Worm (Caenorhabditis elegans) whole organism, L4 larva: Measurements from ENCODE around the gene fbxc-42.
"Not testable (repeated sequence)": the region's sequence is repeated elsewhere in the genome, so short reads cannot be mapped to it uniquely, and the experiment has no call there.

Source experiments
- D1046.2 ChIP-seq: fragments of 200-800 bp; sonication (Bioruptor generic); IDR thresholded peaks from 2 replicates; pipeline ENCODE4 v1.3.6; 2022; ENCODE audit warnings: missing genetic modification characterization, missing compliant biosample characterization
- F26F4.8 ChIP-seq: fragments of 200-800 bp; sonication (Bioruptor generic); conservative IDR thresholded peaks from 2 replicates; pipeline ENCODE4 v1.3.6; 2022; ENCODE audit warnings: missing genetic modification characterization, missing compliant biosample characterization
- Y105C5A.15 ChIP-seq: fragments of 200-800 bp; sonication (Bioruptor generic); IDR thresholded peaks from 2 replicates; pipeline ENCODE4 v1.3.6; 2022; ENCODE audit warnings: missing genetic modification characterization, missing compliant biosample characterization
- Y75B8A.6 ChIP-seq: fragments of 200-800 bp; sonication (Bioruptor generic); IDR thresholded peaks from 2 replicates; pipeline ENCODE4 v1.3.6; 2022; ENCODE audit warnings: missing genetic modification reagents, missing genetic modification characterization, missing compliant biosample characterization
- ZK546.5 ChIP-seq, 2 experiments: sonication (generic microtip); optimal IDR thresholded peaks; 2 replicates each; lab custom pipeline; 2017; ENCODE audit warnings: missing biosample characterization in 2 of 2, missing genetic modification characterization in 2 of 2
- ama-1 ChIP-seq: fragments of 150-350 bp; optimal IDR thresholded peaks from 2 replicates; lab custom pipeline; 2014; ENCODE audit warnings: inconsistent platforms, mixed read lengths
- attf-4 ChIP-seq: sonication (generic microtip); optimal IDR thresholded peaks from 3 replicates; lab custom pipeline; 2017; ENCODE audit warnings: missing biosample characterization, missing genetic modification characterization
- ceh-62 ChIP-seq: sonication (generic microtip); optimal IDR thresholded peaks from 2 replicates; lab custom pipeline; 2017; ENCODE audit warnings: missing biosample characterization, missing genetic modification characterization
- ceh-82 ChIP-seq: sonication (generic microtip); optimal IDR thresholded peaks from 2 replicates; lab custom pipeline; 2017; ENCODE audit warnings: missing biosample characterization, missing genetic modification characterization
- ces-1 ChIP-seq: fragments of 150-350 bp; sonication (generic microtip); optimal IDR thresholded peaks from 4 replicates; lab custom pipeline; 2014; ENCODE audit warnings: missing biosample characterization, missing genetic modification reagents, missing genetic modification characterization
- daf-16 ChIP-seq, 3 experiments: sonication (generic microtip); optimal IDR thresholded peaks; 2 replicates each; lab custom pipeline; 2016 to 2017; ENCODE audit warnings: missing genetic modification characterization in 3 of 3, missing genetic modification reagents in 3 of 3, mild to moderate bottlenecking in 2 of 3, missing compliant biosample characterization in 2 of 3, missing biosample characterization in 1 of 3, moderate library complexity in 1 of 3
- daf-19 ChIP-seq: fragments of 200-800 bp; sonication (Bioruptor generic); conservative IDR thresholded peaks from 2 replicates; pipeline ENCODE4 v1.3.6; 2022; ENCODE audit warnings: missing genetic modification characterization, missing compliant biosample characterization
- dmd-6 ChIP-seq: fragments of 200-800 bp; sonication (Bioruptor generic); IDR thresholded peaks from 2 replicates; pipeline ENCODE4 v1.3.6; 2022; ENCODE audit warnings: missing genetic modification reagents, missing genetic modification characterization, missing compliant biosample characterization
- hlh-30 ChIP-seq: sonication (generic microtip); optimal IDR thresholded peaks from 2 replicates; lab custom pipeline; 2017; ENCODE audit warnings: antibody characterized with exemption, mild to moderate bottlenecking, missing genetic modification characterization, missing compliant biosample characterization; ENCODE audit not compliant: insufficient read depth
- lin-1 ChIP-seq: fragments of 200-800 bp; sonication (Bioruptor generic); IDR thresholded peaks from 2 replicates; pipeline ENCODE4 v1.3.6; 2022; ENCODE audit warnings: missing genetic modification reagents, missing genetic modification characterization, missing compliant biosample characterization
- lin-29 ChIP-seq: fragments of 200-800 bp; sonication (Bioruptor generic); IDR thresholded peaks from 2 replicates; pipeline ENCODE4 v1.3.6; 2022; ENCODE audit warnings: missing genetic modification reagents, missing genetic modification characterization, missing compliant biosample characterization
- lsy-2 ChIP-seq, 2 experiments: fragments of 150-350 bp in 1 of 2; sonication (generic microtip) in 1 of 2; optimal IDR thresholded peaks; 2 replicates each; lab custom pipeline; 2014 to 2017; ENCODE audit warnings: missing biosample characterization in 2 of 2, missing genetic modification characterization in 2 of 2
- nhr-237 ChIP-seq: sonication (generic microtip); optimal IDR thresholded peaks from 2 replicates; lab custom pipeline; 2017; ENCODE audit warnings: missing biosample characterization, missing genetic modification characterization
- nhr-25 ChIP-seq: sonication (generic microtip); optimal IDR thresholded peaks from 2 replicates; lab custom pipeline; 2017; ENCODE audit warnings: missing genetic modification characterization, mild to moderate bottlenecking, missing compliant biosample characterization, antibody characterized with exemption, moderate library complexity, borderline replicate concordance; ENCODE audit not compliant: insufficient read depth
- nhr-28 ChIP-seq: fragments of 150-350 bp; optimal IDR thresholded peaks from 2 replicates; lab custom pipeline; 2014; ENCODE audit warnings: missing biosample characterization, missing genetic modification characterization
- nhr-42 ChIP-seq: fragments of 200-800 bp; sonication (Bioruptor generic); IDR thresholded peaks from 2 replicates; pipeline ENCODE4 v1.3.6; 2022; ENCODE audit warnings: missing genetic modification characterization, missing compliant biosample characterization
- nhr-6 ChIP-seq: fragments of 150-350 bp; optimal IDR thresholded peaks from 2 replicates; lab custom pipeline; 2014; ENCODE audit warnings: missing biosample characterization, missing genetic modification characterization
- php-3 ChIP-seq: fragments of 200-800 bp; sonication (Bioruptor generic); IDR thresholded peaks from 2 replicates; pipeline ENCODE4 v1.3.6; 2022; ENCODE audit warnings: missing genetic modification reagents, missing genetic modification characterization, missing compliant biosample characterization
- saeg-2 ChIP-seq: fragments of 200-800 bp; sonication (Bioruptor generic); IDR thresholded peaks from 2 replicates; pipeline ENCODE4 v1.3.6; 2022; ENCODE audit warnings: missing genetic modification reagents, missing genetic modification characterization, missing compliant biosample characterization
- sdz-12 ChIP-seq: fragments of 200-800 bp; sonication (Bioruptor generic); optimal IDR thresholded peaks from 2 replicates; lab custom pipeline; 2018; ENCODE audit warnings: mild to moderate bottlenecking, missing genetic modification characterization, missing compliant biosample characterization
- spr-3 ChIP-seq: fragments of 200-800 bp; sonication (Bioruptor generic); optimal IDR thresholded peaks from 2 replicates; lab custom pipeline; 2018; ENCODE audit warnings: mild to moderate bottlenecking, missing genetic modification characterization, missing compliant biosample characterization
- tra-1 ChIP-seq: fragments of 200-800 bp; sonication (Bioruptor generic); IDR thresholded peaks from 2 replicates; pipeline ENCODE4 v1.3.6; 2022; ENCODE audit warnings: missing genetic modification reagents, missing genetic modification characterization, missing compliant biosample characterization
- unc-62 ChIP-seq, 3 experiments: fragments of 150-350 bp in 1 of 3; sonication (generic microtip); optimal IDR thresholded peaks in 2 of 3; peaks in 1 of 3; 1 replicate in 1 of 3; 2 replicates in 2 of 3; lab custom pipeline; 2014 to 2017; ENCODE audit warnings: missing biosample characterization in 3 of 3, missing genetic modification characterization in 3 of 3, missing genetic modification reagents in 3 of 3, missing genotype in 1 of 3
- zag-1 ChIP-seq: fragments of 150-350 bp; optimal IDR thresholded peaks from 2 replicates; lab custom pipeline; 2014; ENCODE audit warnings: missing biosample characterization, missing genetic modification characterization
- zfp-2 ChIP-seq: sonication (generic microtip); optimal IDR thresholded peaks from 2 replicates; lab custom pipeline; 2016; ENCODE audit warnings: mild to moderate bottlenecking, missing genetic modification characterization, missing compliant biosample characterization
- zfp-3 ChIP-seq: fragments of 200-800 bp; sonication (Bioruptor generic); conservative IDR thresholded peaks from 2 replicates; pipeline ENCODE4 v1.3.6; 2022; ENCODE audit warnings: missing genetic modification reagents, missing genetic modification characterization, missing compliant biosample characterization

Gene fbxc-42

DNA sequence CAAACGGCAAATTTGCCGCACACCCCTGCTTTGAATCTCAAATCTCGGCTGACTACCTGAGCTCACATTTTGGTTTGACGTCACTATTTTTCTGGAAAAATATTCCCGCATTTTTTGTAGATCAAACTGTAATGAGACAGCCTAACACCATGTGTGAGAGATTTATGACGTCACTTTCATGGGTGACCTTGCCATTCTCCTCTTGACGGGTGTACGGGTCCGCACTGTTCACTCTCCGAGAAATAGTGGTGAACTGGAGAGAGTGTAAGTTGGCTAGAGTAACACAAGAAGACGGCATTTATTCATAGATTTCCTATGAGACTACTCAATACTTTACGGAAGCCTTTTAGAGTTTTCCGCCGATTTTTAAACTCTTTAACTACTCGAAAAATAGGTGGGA is 5.7 kb upstream of the fbxc-42 start, which contains the start of gene fbxc-40:
Gene fbxc-40, plus strand, starts transcription at position 301 of the 400 bp plus-strand sequence.
- not testable (repeated sequence) for TF ChIP-seq daf-16 (GFP tag; optimal IDR thresholded peaks at IDR 0.05; lab: Kevin White, UChicago); daf-16 (tag; optimal IDR thresholded peaks at IDR 0.05; lab: Kevin White, UChicago); nhr-237 (tag; lab: Kevin White, UChicago); lin-1 (GFP tag; lab: Robert Waterston, UW)
- TF ChIP-seq, all 104 proteins: peak for 0; not testable (repeated sequence) for 104

DNA sequence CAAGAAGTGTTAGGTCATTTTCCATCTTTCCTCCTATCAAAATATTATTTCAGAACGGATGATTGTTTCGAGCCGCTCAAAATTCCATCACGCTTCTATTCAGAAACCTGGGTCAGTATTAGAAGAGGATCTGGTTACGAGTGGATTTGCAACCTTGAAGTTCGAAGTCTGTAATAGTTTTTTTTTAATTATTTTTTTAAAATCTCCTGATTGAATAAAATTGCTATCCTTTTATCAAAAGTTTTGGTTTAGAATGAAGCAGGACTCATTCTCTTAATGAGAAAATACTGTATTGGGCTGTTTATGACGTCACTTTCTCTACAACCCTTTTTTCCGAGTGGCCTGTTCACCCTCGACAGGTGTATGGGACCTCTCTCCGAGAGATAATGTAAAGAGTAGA is 3.0 kb upstream of the fbxc-42 start, which contains the start of gene fbxc-39:
Gene fbxc-39, plus strand, starts transcription at position 301 of the 400 bp plus-strand sequence.
- no peak for TF ChIP-seq ceh-82 (tag; lab: Kevin White, UChicago)

DNA sequence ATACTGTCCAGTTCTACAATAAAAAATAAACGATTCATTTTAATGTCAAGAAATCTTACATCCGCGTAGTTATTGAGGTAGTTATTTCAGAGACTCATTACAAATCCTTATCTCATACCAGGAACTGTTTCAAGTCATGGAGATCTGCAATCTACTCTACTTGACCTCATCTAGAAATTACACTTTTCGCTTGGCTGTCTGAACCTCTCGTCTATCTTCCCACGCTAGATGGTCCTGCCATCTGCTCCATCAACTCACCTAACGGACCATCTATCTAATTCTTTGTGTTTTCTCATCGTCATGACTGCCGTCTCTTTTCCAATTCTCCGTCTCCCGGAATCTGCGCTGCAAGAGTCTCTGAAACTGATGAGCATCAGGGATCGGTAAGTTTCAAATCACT is 2.8 kb downstream of the fbxc-42 start, which contains the start of gene F45D11.7:
Gene F45D11.7, plus strand, starts transcription at position 301 of the 400 bp plus-strand sequence.
- not testable (repeated sequence) for TF ChIP-seq spr-3 (GFP tag; lab: Kevin White, UChicago); D1046.2 (GFP tag; lab: Robert Waterston, UW); ZK546.5 (tag; optimal IDR thresholded peaks at IDR 0.05; lab: Kevin White, UChicago)
- TF ChIP-seq, all 104 proteins: peak for 0; not testable (repeated sequence) for 104

DNA sequence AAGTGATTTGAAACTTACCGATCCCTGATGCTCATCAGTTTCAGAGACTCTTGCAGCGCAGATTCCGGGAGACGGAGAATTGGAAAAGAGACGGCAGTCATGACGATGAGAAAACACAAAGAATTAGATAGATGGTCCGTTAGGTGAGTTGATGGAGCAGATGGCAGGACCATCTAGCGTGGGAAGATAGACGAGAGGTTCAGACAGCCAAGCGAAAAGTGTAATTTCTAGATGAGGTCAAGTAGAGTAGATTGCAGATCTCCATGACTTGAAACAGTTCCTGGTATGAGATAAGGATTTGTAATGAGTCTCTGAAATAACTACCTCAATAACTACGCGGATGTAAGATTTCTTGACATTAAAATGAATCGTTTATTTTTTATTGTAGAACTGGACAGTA is 4.7 kb downstream of the fbxc-42 start, which contains the start of gene F45D11.11:
Gene F45D11.11, minus strand, starts transcription at position 101 of the 400 bp plus-strand sequence.
- not testable (repeated sequence) for TF ChIP-seq ama-1 (lab: Kevin White, UChicago); sdz-12; nhr-237 (tag; lab: Kevin White, UChicago)

DNA sequence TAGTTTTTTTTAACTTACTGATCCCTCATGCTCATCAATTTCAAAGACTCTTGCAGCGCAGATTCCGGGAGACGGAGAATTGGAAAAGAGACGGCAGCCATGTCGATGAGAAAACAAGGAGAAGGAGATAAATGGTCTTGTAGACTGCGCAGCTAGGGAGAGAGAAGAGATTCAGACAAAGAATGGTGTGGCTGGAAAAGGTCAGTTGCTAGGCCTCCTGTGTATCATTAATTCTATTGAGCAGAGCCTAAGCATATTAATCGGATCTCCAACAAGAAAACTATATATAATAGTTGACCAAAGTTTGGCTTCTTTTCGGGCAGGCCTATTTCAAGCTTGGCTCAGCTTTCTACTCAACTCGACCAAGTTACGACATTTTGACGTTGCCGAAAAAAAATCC is 8.1 kb downstream of the fbxc-42 start, which contains the start of gene fbxb-29:
Gene fbxb-29, minus strand, starts transcription at position 101 of the 400 bp plus-strand sequence.
- TF ChIP-seq lsy-2 (tag; optimal IDR thresholded peaks at IDR 0.05; lab: Kevin White, UChicago) (no peak), unc-62 (GFP tag; optimal IDR thresholded peaks at IDR 0.05 in 1 of 2; lab: Kevin White, UChicago) (no peak), unc-62 (tag; optimal IDR thresholded peaks at IDR 0.05; lab: Kevin White, UChicago) (no peak), saeg-2 (GFP tag; lab: Robert Waterston, UW) (no peak), Y105C5A.15 (no peak), zag-1 (no peak), lin-29 (GFP tag; lab: Robert Waterston, UW) (no peak), zfp-3 (GFP tag; lab: Robert Waterston, UW) (no peak), daf-19 (no peak)

DNA sequence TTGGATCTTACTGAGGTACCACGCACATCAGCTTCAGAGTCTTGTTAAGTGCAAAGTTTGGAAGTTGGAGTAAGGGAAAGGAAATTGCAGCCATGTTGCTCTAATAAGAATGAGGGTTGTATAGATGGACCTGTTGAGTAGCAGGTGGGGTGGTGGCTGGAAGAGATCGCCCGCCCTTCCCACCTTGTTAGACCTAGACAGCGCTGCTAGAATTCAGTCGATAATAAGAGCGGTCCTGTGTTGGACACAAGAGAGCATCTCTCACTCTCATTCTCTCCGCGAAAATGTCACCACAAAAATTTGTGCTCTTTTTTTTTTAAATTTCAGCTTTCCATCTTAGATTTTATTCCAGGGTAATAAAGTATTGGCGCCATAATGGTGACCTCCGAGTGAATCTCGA is 10.0 kb downstream of the fbxc-42 start, which contains the start of the genes fbxb-30 and F45D11.5:
Gene fbxb-30, minus strand, starts transcription at position 101 of the 400 bp plus-strand sequence.
Gene F45D11.5, plus strand, starts transcription at position 352 of the 400 bp plus-strand sequence.
- TF ChIP-seq nhr-25 (tag; lab: Kevin White, UChicago) = no peak
- TF ChIP-seq Y75B8A.6 (GFP tag; lab: Robert Waterston, UW) = no peak
- no peak for TF ChIP-seq hlh-30 (tag; lab: Kevin White, UChicago)
- TF ChIP-seq ama-1 (lab: Kevin White, UChicago) = no peak
- TF ChIP-seq attf-4 (tag; lab: Kevin White, UChicago) = no peak
- TF ChIP-seq tra-1 (GFP tag; lab: Robert Waterston, UW) = no peak
- TF ChIP-seq ceh-62 (tag; lab: Kevin White, UChicago) = no peak
- no peak for TF ChIP-seq php-3 (GFP tag; lab: Robert Waterston, UW)
- TF ChIP-seq ces-1 (GFP tag; lab: Kevin White, UChicago) = no peak
- TF ChIP-seq lin-1 (GFP tag; lab: Robert Waterston, UW) = no peak
- TF ChIP-seq nhr-6 = no peak
- TF ChIP-seq nhr-28 (tag; lab: Kevin White, UChicago) = no peak
- TF ChIP-seq nhr-237 (tag; lab: Kevin White, UChicago) = no peak
- TF ChIP-seq F26F4.8 = no peak
- TF ChIP-seq nhr-42 (GFP tag; lab: Robert Waterston, UW) = no peak
- TF ChIP-seq zfp-2 = no peak
- TF ChIP-seq dmd-6 (GFP tag; lab: Robert Waterston, UW) = no peak
- no peak for TF ChIP-seq saeg-2 (GFP tag; lab: Robert Waterston, UW)
